Fruit fly (Drosophila melanogaster) whole organism, prepupa: ENCODE data around the gene Mocs2A.
A peak's percentile ranks its signal among the peaks of the same experiment; 100 is the strongest.
"Not testable (repeated sequence)": the region's sequence is repeated elsewhere in the genome, so short reads cannot be mapped to it uniquely, and the experiment has no call there.

Experiments
- CG3032 ChIP-seq: fragments of 200-800 bp; optimal IDR thresholded peaks from 2 replicates; lab custom pipeline; 2019; ENCODE audit warnings: missing biosample characterization, mild to moderate bottlenecking, missing genetic modification characterization, moderate library complexity
- CG6854 ChIP-seq: fragments of 200-800 bp; sonication (Bioruptor generic); optimal IDR thresholded peaks from 2 replicates; lab custom pipeline; 2017; ENCODE audit warnings: missing biosample characterization, mild to moderate bottlenecking, missing genetic modification characterization
- Ets21C ChIP-seq: fragments of 200-800 bp; sonication (Bioruptor generic); optimal IDR thresholded peaks from 3 replicates; lab custom pipeline; 2016; ENCODE audit warnings: missing biosample characterization, missing genetic modification characterization
- Lpt ChIP-seq: fragments of 200-800 bp; sonication (Bioruptor generic); optimal IDR thresholded peaks from 3 replicates; lab custom pipeline; 2016; ENCODE audit warnings: missing biosample characterization, missing genetic modification characterization
- OdsH ChIP-seq: fragments of 200-800 bp; sonication (Bioruptor generic); optimal IDR thresholded peaks from 3 replicates; lab custom pipeline; 2016; ENCODE audit warnings: missing biosample characterization, missing genetic modification characterization
- Sox15 ChIP-seq: fragments of 200-800 bp; sonication (Bioruptor generic); optimal IDR thresholded peaks from 3 replicates; lab custom pipeline; 2016; ENCODE audit warnings: missing biosample characterization, missing genetic modification characterization
- esn ChIP-seq: fragments of 200-800 bp; sonication (Bioruptor generic); optimal IDR thresholded peaks from 2 replicates; lab custom pipeline; 2016; ENCODE audit warnings: missing biosample characterization, mild to moderate bottlenecking, missing genetic modification characterization, moderate library complexity
- pdm3 ChIP-seq: fragments of 200-800 bp; sonication (Bioruptor generic); optimal IDR thresholded peaks from 3 replicates; lab custom pipeline; 2016; ENCODE audit warnings: missing biosample characterization, missing genetic modification characterization
- vri ChIP-seq: fragments of 200-800 bp; sonication (Bioruptor generic); optimal IDR thresholded peaks from 3 replicates; lab custom pipeline; 2016; ENCODE audit warnings: missing biosample characterization, mild to moderate bottlenecking, missing genetic modification characterization

DNA sequence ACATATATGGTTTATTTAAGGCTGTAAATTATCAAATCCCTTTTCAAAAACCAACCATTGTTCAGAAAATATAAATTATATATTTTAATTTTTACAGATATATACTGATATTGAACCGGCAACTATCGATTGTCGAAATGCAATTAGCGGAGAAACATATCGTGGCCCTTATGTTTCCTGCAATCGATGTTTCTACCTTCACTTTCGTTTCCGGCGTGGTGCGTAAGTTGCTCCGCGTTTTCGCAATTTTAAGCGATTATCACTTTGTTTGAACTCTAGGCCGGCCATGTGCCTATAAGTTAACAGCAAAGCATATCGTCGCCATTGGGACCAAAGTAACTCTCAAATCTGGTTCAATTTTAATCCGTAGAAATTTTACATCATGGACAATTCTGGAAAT is 3.9 kb downstream of the Mocs2A start, which contains the start of gene vig2:
- not testable (repeated sequence) for TF ChIP-seq Lpt (GFP tag; lab: Kevin White, UChicago); vri (GFP tag; lab: Kevin White, UChicago); Ets21C (GFP tag; lab: Kevin White, UChicago); Sox15 (GFP tag; lab: Kevin White, UChicago); CG3032 (tag; lab: Kevin White, UChicago); OdsH (GFP tag; lab: Kevin White, UChicago); pdm3
- peak; percentile 6 for TF ChIP-seq CG6854 (GFP tag; lab: Kevin White, UChicago)
- peak; percentile 25 for TF ChIP-seq esn (GFP tag; lab: Kevin White, UChicago)
